Fruit fly (Drosophila melanogaster) whole organism, prepupa: ENCODE data around the gene CG15625.

ENCODE experiments used
- CG11902 ChIP-seq: fragments of 200-800 bp; sonication (Bioruptor generic); optimal IDR thresholded peaks from 3 replicates; lab custom pipeline; 2016; ENCODE audit warnings: missing biosample characterization, missing genetic modification characterization
- CG3032 ChIP-seq: fragments of 200-800 bp; optimal IDR thresholded peaks from 2 replicates; lab custom pipeline; 2019; ENCODE audit warnings: missing biosample characterization, mild to moderate bottlenecking, missing genetic modification characterization, moderate library complexity
- CG4318 ChIP-seq: fragments of 200-800 bp; sonication (Bioruptor generic); optimal IDR thresholded peaks from 3 replicates; lab custom pipeline; 2017; ENCODE audit warnings: missing biosample characterization, mild to moderate bottlenecking, missing genetic modification characterization
- Eip78C ChIP-seq: fragments of 200-800 bp; sonication (Bioruptor generic); peaks from one replicate; lab custom pipeline; 2016; ENCODE audit warnings: missing biosample characterization, missing genetic modification characterization
- Hr39 ChIP-seq: fragments of 200-800 bp; sonication (Bioruptor generic); optimal IDR thresholded peaks from 2 replicates; lab custom pipeline; 2016; ENCODE audit warnings: missing biosample characterization, missing genetic modification characterization
- OdsH ChIP-seq: fragments of 200-800 bp; sonication (Bioruptor generic); optimal IDR thresholded peaks from 3 replicates; lab custom pipeline; 2016; ENCODE audit warnings: missing biosample characterization, missing genetic modification characterization
- Sox14 ChIP-seq: fragments of 200-800 bp; sonication (Bioruptor generic); optimal IDR thresholded peaks from 3 replicates; lab custom pipeline; 2016; ENCODE audit warnings: missing biosample characterization, missing genetic modification characterization
- fd85E ChIP-seq: fragments of 200-800 bp; sonication (Bioruptor generic); optimal IDR thresholded peaks from 3 replicates; lab custom pipeline; 2016; ENCODE audit warnings: missing biosample characterization, missing genetic modification characterization
- lz ChIP-seq: fragments of 200-800 bp; sonication (Bioruptor generic); optimal IDR thresholded peaks from 3 replicates; lab custom pipeline; 2016; ENCODE audit warnings: missing biosample characterization, missing genetic modification characterization
- ss ChIP-seq, 2 experiments: fragments of 200-800 bp; sonication (Bioruptor generic); optimal IDR thresholded peaks; 2 replicates in 1 of 2; 3 replicates in 1 of 2; lab custom pipeline; 2017 to 2018; ENCODE audit warnings: mild to moderate bottlenecking in 2 of 2, missing biosample characterization in 2 of 2, missing genetic modification characterization in 2 of 2, moderate library complexity in 1 of 2

- TF ChIP-seq CG4318 (GFP tag; lab: Kevin White, UChicago) = no peak
- no peak for TF ChIP-seq lz (GFP tag; lab: Kevin White, UChicago)
- TF ChIP-seq CG11902 (GFP tag; lab: Kevin White, UChicago) = no peak
- TF ChIP-seq Hr39 = no peak
- TF ChIP-seq fd85E (GFP tag; lab: Kevin White, UChicago) = no peak
- TF ChIP-seq OdsH = no peak
- no peak for TF ChIP-seq ss (GFP tag; optimal IDR thresholded peaks at IDR 0.05; lab: Kevin White, UChicago)
- TF ChIP-seq Eip78C (GFP tag; lab: Kevin White, UChicago) = no peak
- TF ChIP-seq CG3032 (tag; lab: Kevin White, UChicago) = no peak
- no peak for TF ChIP-seq Sox14 (GFP tag; lab: Kevin White, UChicago)
Measured at dm6 chr2L:4896484-4897205, 6.8 kb downstream of the CG15625 start.
